Worm (Caenorhabditis elegans): ENCODE results near the gene F59E12.1.

DNA sequence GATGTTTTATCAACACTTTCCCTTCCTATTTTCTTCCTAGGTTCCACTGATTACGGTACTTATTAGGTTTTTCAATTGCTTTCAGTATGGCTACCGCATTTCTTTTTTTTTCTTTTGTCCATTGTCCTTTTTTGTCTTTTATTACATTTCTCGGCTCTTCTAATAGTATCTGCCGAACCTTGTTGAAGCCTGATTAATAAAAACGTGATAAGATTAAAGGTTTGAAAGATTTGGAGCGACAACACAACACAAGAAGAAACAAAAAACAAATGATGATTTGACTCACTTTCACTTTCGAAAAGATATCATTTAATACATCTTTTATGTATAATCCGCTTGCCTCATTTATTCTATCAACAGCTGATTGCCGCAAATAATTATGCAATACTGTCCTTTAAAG lies 10.7 kb downstream of the F59E12.1 start, which contains the start of gene C25H3.15:
- TF ChIP-seq tab-1 (GFP tag; IDR thresholded peaks at IDR 0.05) (no peak), ztf-23 (GFP tag; IDR thresholded peaks at IDR 0.05) (no peak), T22C8.4 (GFP tag; IDR thresholded peaks at IDR 0.05) (no peak), klf-2 (GFP tag; conservative IDR thresholded peaks at IDR 0.05) (no peak), cog-1 (tag; optimal IDR thresholded peaks at IDR 0.05) (no peak), ref-1 (GFP tag; conservative IDR thresholded peaks at IDR 0.05) (no peak), flt-1 (GFP tag; IDR thresholded peaks at IDR 0.05) (no peak), med-1 (GFP tag; optimal IDR thresholded peaks at IDR 0.05; ENCODE audit: insufficient read depth) (no peak)

All from whole organism, midembryonic.